Fruit fly (Drosophila melanogaster): ENCODE results near the gene CG11373.
A peak's percentile ranks its signal among the peaks of the same experiment; 100 is the strongest.

CG11373 gene

DNA sequence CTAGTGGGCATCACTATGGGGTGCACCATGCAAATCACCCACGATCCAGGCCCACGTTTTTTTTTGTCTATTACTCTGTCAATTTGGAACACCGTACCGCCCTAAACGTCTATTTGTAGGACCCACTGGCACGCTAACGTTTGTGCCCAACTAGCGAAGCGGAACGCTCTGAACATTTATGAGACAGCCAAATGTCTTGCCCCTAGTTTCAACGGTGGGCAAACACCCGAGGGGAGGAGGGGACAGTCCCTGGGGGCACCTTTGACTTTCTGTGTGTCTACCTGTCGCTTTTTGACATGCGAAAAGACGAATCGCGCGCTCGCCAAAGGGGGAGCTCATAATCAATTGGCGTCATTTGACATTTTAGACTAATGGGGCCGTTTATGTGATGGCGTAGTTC lies 45.8 kb upstream of the CG11373 start (continued):
- no peak for TF ChIP-seq CG6254 (GFP tag; optimal IDR thresholded peaks at IDR 0.05)
- no peak for TF ChIP-seq lov (optimal IDR thresholded peaks at IDR 0.05)
- TF ChIP-seq lov (GFP tag; IDR thresholded peaks at IDR 0.05), result no peak
- TF ChIP-seq Med (GFP tag), result peak; percentile 89
- no peak for TF ChIP-seq Atf6 (GFP tag; IDR thresholded peaks at IDR 0.05)
- TF ChIP-seq CG2120 (GFP tag; optimal IDR thresholded peaks at IDR 0.05), result no peak
- TF ChIP-seq CG10565 (GFP tag; optimal IDR thresholded peaks at IDR 0.05), result no peak
- TF ChIP-seq crol (GFP tag; IDR thresholded peaks at IDR 0.05), result peak; percentile 72
- 0 out of 3 replicates have a peak, but pooled peaks have one; percentile 38 for TF ChIP-seq CG6175 (GFP tag; IDR thresholded peaks at IDR 0.05)
- TF ChIP-seq ci (GFP tag; IDR thresholded peaks at IDR 0.05), result 0 out of 3 replicates have a peak, but pooled peaks have one; percentile 20
- TF ChIP-seq CG13894 (tag; optimal IDR thresholded peaks at IDR 0.05), result peak; percentile 36
- no peak for TF ChIP-seq CG18619 (GFP tag; optimal IDR thresholded peaks at IDR 0.05)
- no peak for TF ChIP-seq CG7745 (tag; optimal IDR thresholded peaks at IDR 0.05)
- 0 out of 2 replicates have a peak, but pooled peaks have one; percentile 5 for TF ChIP-seq CG32532 (GFP tag; IDR thresholded peaks at IDR 0.05)
- TF ChIP-seq sc (optimal IDR thresholded peaks at IDR 0.05), result no peak
- TF ChIP-seq sc (GFP tag; optimal IDR thresholded peaks at IDR 0.05), result no peak
- no peak for TF ChIP-seq Antp (GFP tag; optimal IDR thresholded peaks at IDR 0.05)
- TF ChIP-seq Opbp (GFP tag; IDR thresholded peaks at IDR 0.05; ENCODE audit: partially characterized antibody), result no peak
- no peak for TF ChIP-seq CG12236 (GFP tag; optimal IDR thresholded peaks at IDR 0.05)
- TF ChIP-seq CG7839 (tag; optimal IDR thresholded peaks at IDR 0.05), result no peak
- 0 out of 2 replicates have a peak, but pooled peaks have one; percentile 16 for TF ChIP-seq MBD-R2 (GFP tag; IDR thresholded peaks at IDR 0.05)
- TF ChIP-seq ems (GFP tag; optimal IDR thresholded peaks at IDR 0.05), result no peak
- no peak for TF ChIP-seq hth (optimal IDR thresholded peaks at IDR 0.05)

DNA sequence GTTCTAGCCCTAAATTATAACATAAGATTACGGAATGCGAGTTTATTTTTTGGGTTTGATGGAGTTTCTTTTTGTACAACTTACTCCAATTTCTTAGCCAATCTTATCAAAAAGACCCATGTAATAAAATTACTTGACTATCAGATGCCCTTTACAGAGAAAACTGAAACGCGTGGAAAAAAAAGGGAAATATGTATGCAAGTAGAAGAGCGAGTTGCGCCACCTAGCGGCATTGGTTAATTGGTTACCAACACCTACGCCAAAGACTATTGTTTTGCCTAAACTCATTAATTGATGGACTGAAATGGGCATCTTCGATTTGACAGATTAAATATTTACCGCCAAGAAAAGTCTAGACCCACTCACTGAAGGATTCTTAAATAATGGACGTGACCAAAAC lies 38.0 kb upstream of the CG11373 start:
- TF ChIP-seq CTCF (GFP tag; optimal IDR thresholded peaks at IDR 0.05) (peak; percentile 86), CG15601 (tag; optimal IDR thresholded peaks at IDR 0.05) (no peak), Med (GFP tag) (no peak), Sox102F (GFP tag; optimal IDR thresholded peaks at IDR 0.05) (no peak), CG6175 (GFP tag; IDR thresholded peaks at IDR 0.05) (no peak), D19A (tag; optimal IDR thresholded peaks at IDR 0.05) (peak; percentile 68)

DNA sequence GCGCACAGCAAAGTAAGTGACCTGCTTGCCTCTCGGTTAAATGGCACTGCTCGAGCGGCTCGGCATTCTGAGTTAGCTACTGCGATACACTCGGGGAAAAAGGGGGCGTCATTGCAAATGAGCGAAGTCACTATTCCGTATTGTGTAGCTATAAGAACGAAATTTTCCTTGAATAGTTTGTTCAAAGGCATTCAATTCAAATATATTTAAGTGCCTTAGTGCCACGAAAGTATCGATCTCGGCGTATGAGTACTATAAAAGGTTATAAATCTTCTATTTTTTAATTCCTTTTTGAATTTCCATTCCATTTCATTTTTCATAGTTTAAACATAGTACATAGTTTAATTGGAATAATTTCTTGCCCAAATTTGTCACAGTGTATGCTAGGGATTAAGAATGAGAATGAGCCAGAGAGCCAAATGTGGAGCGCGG lies 37.5 kb upstream of the CG11373 start:
- no peak for TF ChIP-seq CG7357 (GFP tag; IDR thresholded peaks at IDR 0.05)
- TF ChIP-seq B-H2 (GFP tag; optimal IDR thresholded peaks at IDR 0.05), result no peak
- no peak for TF ChIP-seq Ravus (GFP tag; IDR thresholded peaks at IDR 0.05)
- peak; percentile 50 for TF ChIP-seq cwo (GFP tag; optimal IDR thresholded peaks at IDR 0.05)
- peak; percentile 41 for TF ChIP-seq CG4424 (GFP tag; optimal IDR thresholded peaks at IDR 0.05)
- TF ChIP-seq dati (GFP tag; IDR thresholded peaks at IDR 0.05), result no peak
- no peak for TF ChIP-seq D (optimal IDR thresholded peaks at IDR 0.05)
- TF ChIP-seq D (GFP tag; optimal IDR thresholded peaks at IDR 0.05), result no peak
- no peak for TF ChIP-seq stwl (tag; optimal IDR thresholded peaks at IDR 0.05)
- TF ChIP-seq phol (tag; optimal IDR thresholded peaks at IDR 0.05), result peak; percentile 67
- TF ChIP-seq CG12659 (GFP tag; optimal IDR thresholded peaks at IDR 0.05), result peak; percentile 48
- no peak for TF ChIP-seq Neu2 (GFP tag; optimal IDR thresholded peaks at IDR 0.05; ENCODE audit: borderline replicate concordance)
- TF ChIP-seq cas (GFP tag; IDR thresholded peaks at IDR 0.05), result no peak
- TF ChIP-seq aop (GFP tag; IDR thresholded peaks at IDR 0.05), result no peak
- no peak for TF ChIP-seq pan (optimal IDR thresholded peaks at IDR 0.05)
- TF ChIP-seq pan (GFP tag; optimal IDR thresholded peaks at IDR 0.05 in 1 of 2, IDR thresholded peaks at IDR 0.05 in 1 of 2), result peak in 1 of 2 experiments; percentile 46
- no peak for TF ChIP-seq CG7928 (GFP tag; optimal IDR thresholded peaks at IDR 0.05)
- peak; percentile 44 for TF ChIP-seq CG10654 (GFP tag; optimal IDR thresholded peaks at IDR 0.05)
- TF ChIP-seq zen (tag; optimal IDR thresholded peaks at IDR 0.05), result peak; percentile 15
- TF ChIP-seq fd102C (GFP tag; optimal IDR thresholded peaks at IDR 0.05), result no peak
- TF ChIP-seq salm (tag; optimal IDR thresholded peaks at IDR 0.05), result no peak
- peak; percentile 21 for TF ChIP-seq D19B (GFP tag; optimal IDR thresholded peaks at IDR 0.05)
- peak; percentile 36; the same call in 1 of the 2 replicates for TF ChIP-seq Xrp1 (GFP tag; IDR thresholded peaks at IDR 0.05)
- no peak for TF ChIP-seq CG11456 (GFP tag; IDR thresholded peaks at IDR 0.05)
- TF ChIP-seq CTCF (GFP tag; optimal IDR thresholded peaks at IDR 0.05), result no peak
- peak; percentile 63 for TF ChIP-seq CoRest (tag; optimal IDR thresholded peaks at IDR 0.05)

Data from whole organism, embryonic.